Worm (Caenorhabditis elegans) whole organism, mixed stage, embryonic: Measurements from ENCODE around the gene str-46.

Source experiments
- M03D4.4 ChIP-seq: sonication (generic microtip); optimal IDR thresholded peaks from 2 replicates; lab custom pipeline; 2017; ENCODE audit warnings: mild to moderate bottlenecking, missing genetic modification characterization, missing compliant biosample characterization
- unc-62 ChIP-seq: fragments of 150-350 bp; optimal IDR thresholded peaks from 2 replicates; lab custom pipeline; 2014; ENCODE audit warnings: missing biosample characterization, missing genetic modification reagents, missing genetic modification characterization

DNA sequence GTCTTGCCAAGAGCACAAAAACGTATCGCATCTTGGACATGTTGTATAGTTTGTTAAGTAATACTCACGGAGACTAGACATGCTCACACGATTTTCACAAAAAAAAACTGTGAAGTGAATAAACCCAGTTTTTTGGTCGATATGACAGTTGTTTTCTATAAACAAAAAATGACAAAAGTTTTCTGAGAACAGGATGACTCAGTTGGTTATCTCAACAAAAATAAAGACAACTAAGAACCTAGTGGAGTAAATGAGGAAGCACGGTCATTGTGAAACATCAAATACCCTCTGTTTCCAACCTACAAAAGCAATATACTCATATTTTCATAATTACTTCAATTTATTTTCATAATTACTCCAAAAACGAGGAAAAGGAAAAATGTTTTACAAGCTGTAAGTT is 45.8 kb upstream of the str-46 start, which contains the start of gene srh-87:
- TF ChIP-seq unc-62 (no peak), M03D4.4 (tag; lab: Kevin White, UChicago) (no peak)
